Fruit fly (Drosophila melanogaster) whole organism, wandering third instar larva: ENCODE results near the gene Caper.
A peak's percentile ranks its signal among the peaks of the same experiment; 100 is the strongest.

ENCODE experiments used
- CrebA ChIP-seq: fragments of 200-800 bp; sonication (Bioruptor generic); optimal IDR thresholded peaks from 2 replicates; lab custom pipeline; 2016; ENCODE audit warnings: missing biosample characterization, mild to moderate bottlenecking, missing genetic modification characterization, borderline replicate concordance
- Dif ChIP-seq: fragments of 200-275, 200-300 bp; sonication (Bioruptor generic); optimal IDR thresholded peaks from 2 replicates; lab custom pipeline; 2018; ENCODE audit warnings: missing biosample characterization, missing genetic modification characterization; ENCODE audit not compliant: partially characterized antibody
- Hr83 ChIP-seq: fragments of 200-300 bp; sonication (Bioruptor generic); optimal IDR thresholded peaks from 2 replicates; lab custom pipeline; 2016; ENCODE audit warnings: missing biosample characterization, mild to moderate bottlenecking, missing genetic modification characterization, moderate library complexity; ENCODE audit not compliant: poor library complexity, severe bottlenecking
- Jra ChIP-seq: sonication (Bioruptor generic); optimal IDR thresholded peaks from 2 replicates; lab custom pipeline; 2016; ENCODE audit warnings: missing biosample characterization, missing genetic modification characterization
- OdsH ChIP-seq: fragments of 200-800 bp; sonication (Bioruptor generic); optimal IDR thresholded peaks from 2 replicates; lab custom pipeline; 2016; ENCODE audit warnings: missing biosample characterization, mild to moderate bottlenecking, missing genetic modification characterization
- br ChIP-seq: fragments of 200-800 bp; sonication (Bioruptor generic); optimal IDR thresholded peaks from 2 replicates; lab custom pipeline; 2016; ENCODE audit warnings: missing biosample characterization, missing genetic modification characterization
- dmrt93B ChIP-seq: fragments of 200-800 bp; sonication (Bioruptor generic); optimal IDR thresholded peaks from 2 replicates; lab custom pipeline; 2018; ENCODE audit warnings: missing biosample characterization, mild to moderate bottlenecking, missing genetic modification characterization
- dsf ChIP-seq: sonication (Bioruptor generic); optimal IDR thresholded peaks from 2 replicates; lab custom pipeline; 2016; ENCODE audit warnings: missing biosample characterization, missing genetic modification characterization, borderline replicate concordance
- foxo ChIP-seq, 2 experiments: fragments of 200-800 bp; sonication (Bioruptor generic); optimal IDR thresholded peaks; 2 replicates in 1 of 2; 3 replicates in 1 of 2; lab custom pipeline; 2016 to 2017; ENCODE audit warnings: missing biosample characterization in 2 of 2, missing genetic modification characterization in 2 of 2
- psq ChIP-seq: fragments of 200-800 bp; sonication (Bioruptor generic); optimal IDR thresholded peaks from 3 replicates; lab custom pipeline; 2017; ENCODE audit warnings: missing biosample characterization, mild to moderate bottlenecking, missing genetic modification characterization, moderate library complexity
- sv ChIP-seq: fragments of 200-800 bp; sonication (Bioruptor generic); optimal IDR thresholded peaks from 3 replicates; lab custom pipeline; 2016; ENCODE audit warnings: missing biosample characterization, missing genetic modification characterization
- tai ChIP-seq: sonication (Bioruptor generic); optimal IDR thresholded peaks from 2 replicates; lab custom pipeline; 2016; ENCODE audit warnings: missing biosample characterization, missing genetic modification characterization
- usp ChIP-seq: fragments of >200 bp; optimal IDR thresholded peaks from 2 replicates; lab custom pipeline; 2017; ENCODE audit warnings: missing biosample characterization, missing genetic modification characterization

dm6 chr2L:7005489-7005888 lies 27.0 kb upstream of the Caper start:
- TF ChIP-seq CrebA (peak; percentile 52), psq (GFP tag; lab: Kevin White, UChicago) (no peak), foxo (GFP tag; optimal IDR thresholded peaks at IDR 0.05; lab: Kevin White, UChicago) (no peak), dmrt93B (GFP tag; lab: Kevin White, UChicago) (no peak), Jra (no peak), dsf (no peak), br (GFP tag; lab: Kevin White, UChicago) (no peak), Dif (no peak), sv (GFP tag; lab: Kevin White, UChicago) (no peak), Hr83 (GFP tag; lab: Kevin White, UChicago) (no peak), usp (GFP tag; lab: Kevin White, UChicago) (no peak), tai (GFP tag; lab: Kevin White, UChicago) (no peak), OdsH (GFP tag; lab: Kevin White, UChicago) (no peak)
